Fruit fly (Drosophila melanogaster): ENCODE results near the gene tay.

tay gene

DNA sequence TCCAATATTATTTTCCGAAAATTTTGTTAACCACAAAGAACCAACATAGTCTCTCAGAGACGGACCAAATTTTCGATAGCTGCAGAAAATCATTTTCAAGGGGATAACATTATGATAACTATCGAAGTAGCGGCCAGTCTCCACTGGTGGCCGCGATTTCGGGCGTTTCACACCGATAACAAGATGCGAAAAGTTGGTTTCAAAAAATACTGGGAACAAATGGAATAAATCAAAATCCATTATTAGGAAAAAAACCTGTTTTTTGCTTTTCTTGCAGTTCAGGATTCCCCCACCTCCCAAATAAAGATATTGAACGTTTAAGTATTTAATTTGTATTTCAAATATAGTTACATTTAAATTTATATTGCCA lies at the start of gene tay:
Gene tay, minus strand, starts transcription at position 65 of the 370 bp plus-strand sequence.
- no peak for TF ChIP-seq CG17801 (GFP tag; optimal IDR thresholded peaks at IDR 0.05; ENCODE audit: partially characterized antibody)

DNA sequence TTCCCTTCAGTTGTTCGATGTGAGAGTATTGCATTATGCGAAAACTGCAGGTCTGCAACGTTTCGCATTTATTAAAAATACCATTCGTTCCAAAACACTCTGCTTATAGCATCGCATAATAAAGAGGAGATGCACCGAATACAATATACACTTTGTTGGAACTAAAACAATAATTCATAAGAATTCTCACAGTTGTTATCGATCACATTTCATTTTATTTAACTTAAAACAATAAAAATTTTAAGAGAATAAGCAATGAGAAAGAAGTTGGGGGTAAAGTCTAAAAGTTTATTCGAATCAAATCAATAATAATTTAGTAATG lies 47.1 kb upstream of the tay start:
- no peak for TF ChIP-seq CG17801 (GFP tag; optimal IDR thresholded peaks at IDR 0.05; ENCODE audit: partially characterized antibody)

dm6 chrX:15933504-15934225 lies 46.6 kb upstream of the tay start, which contains the start of gene Ranbp16:
Gene Ranbp16 (minus strand): TSS chrX:15933867.
- no peak for TF ChIP-seq CG17801 (GFP tag; optimal IDR thresholded peaks at IDR 0.05; ENCODE audit: partially characterized antibody)

DNA sequence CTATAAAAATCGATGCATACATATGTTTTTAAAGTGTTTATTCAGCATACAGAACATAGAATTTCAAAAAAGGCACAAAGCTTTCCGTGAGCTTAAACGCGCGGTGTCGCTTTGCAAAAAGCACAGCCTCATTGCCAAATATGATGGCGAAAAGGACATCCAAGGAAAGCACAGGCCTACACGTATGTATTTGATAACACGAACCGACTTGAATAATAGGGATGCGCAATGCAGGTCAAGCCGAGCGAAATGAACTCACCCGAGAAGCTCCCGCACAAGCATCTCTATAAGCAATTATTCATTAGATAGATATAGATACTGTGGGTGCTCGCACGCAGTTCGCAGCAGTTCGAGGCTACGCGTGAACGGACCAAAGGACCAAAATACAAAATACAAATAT lies 37.7 kb upstream of the tay start, which contains the start of gene Lcch3:
Gene Lcch3, plus strand, starts transcription at position 301 of the 400 bp plus-strand sequence.
- no peak for TF ChIP-seq CG17801 (GFP tag; optimal IDR thresholded peaks at IDR 0.05; ENCODE audit: partially characterized antibody)

DNA sequence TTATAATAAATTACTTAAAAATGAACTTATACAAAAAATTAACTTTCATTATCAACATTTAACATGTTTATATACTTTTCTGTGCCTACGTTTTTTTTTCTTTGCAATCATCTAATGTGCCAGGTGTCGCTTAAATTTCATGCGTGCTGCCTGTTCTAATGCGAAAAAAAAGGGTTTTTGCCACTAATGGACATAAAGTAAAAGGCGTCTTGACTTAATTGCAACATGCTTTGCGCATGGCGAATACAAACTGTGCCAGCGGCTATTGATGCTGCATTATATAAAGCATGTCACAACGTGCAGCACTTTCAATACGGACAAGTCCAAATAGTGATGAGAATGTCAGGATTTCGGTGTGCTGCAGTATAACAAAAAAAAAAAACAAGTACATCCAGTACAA lies 34.5 kb upstream of the tay start, which contains the start of gene CG8916:
Gene CG8916, plus strand, starts transcription at position 301 of the 400 bp plus-strand sequence.
- TF ChIP-seq CG17801 (GFP tag; optimal IDR thresholded peaks at IDR 0.05; ENCODE audit: partially characterized antibody), result no peak

DNA sequence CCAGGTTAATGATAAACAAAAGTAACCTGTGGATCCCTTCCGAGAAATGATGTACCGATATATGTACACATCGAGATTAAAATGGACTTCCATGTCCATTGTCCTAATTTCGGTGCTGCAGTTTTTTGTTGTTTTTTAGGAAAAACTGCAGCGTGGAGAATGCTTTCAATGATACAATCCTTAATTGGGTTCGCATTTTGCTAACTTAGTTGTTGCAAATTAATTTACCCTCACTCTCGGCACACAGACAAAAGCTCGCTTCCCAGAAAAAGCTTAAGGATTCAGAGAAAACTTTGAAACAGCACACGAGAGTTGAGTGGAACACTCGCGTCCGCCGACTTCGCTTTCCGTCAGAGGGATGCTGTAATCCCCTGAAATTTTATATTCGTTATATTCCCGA lies 23.5 kb upstream of the tay start, which contains the start of gene Lrp4:
Gene Lrp4, plus strand, starts transcription at position 301 of the 400 bp plus-strand sequence.
- TF ChIP-seq CG17801 (GFP tag; optimal IDR thresholded peaks at IDR 0.05; ENCODE audit: partially characterized antibody), result no peak

- TF ChIP-seq CG17801 (GFP tag; optimal IDR thresholded peaks at IDR 0.05; ENCODE audit: partially characterized antibody), result no peak
These were observed 22.6 kb upstream of the tay start, which contains the start of gene CycD for dm6 chrX:15909564-15910284. Gene CycD (minus strand): TSS chrX:15909676.

dm6 chrX:15893732-15894264 lies 6.7 kb upstream of the tay start:
- TF ChIP-seq CG17801 (GFP tag; optimal IDR thresholded peaks at IDR 0.05; ENCODE audit: partially characterized antibody), result no peak

- peak; percentile 32 for TF ChIP-seq CG17801 (GFP tag; optimal IDR thresholded peaks at IDR 0.05; ENCODE audit: partially characterized antibody)
These were observed 4.7 kb upstream of the tay start, which contains the start of gene shi for dm6 chrX:15891606-15892345. Gene shi (plus strand): TSS chrX:15892116.

dm6 chrX:15889780-15890608 lies 2.9 kb upstream of the tay start, which contains the start of the genes MSBP and CG15916:
Gene MSBP (minus strand): TSS chrX:15890109.
Gene CG15916 (plus strand): TSS chrX:15890589.
- peak; percentile 8 for TF ChIP-seq CG17801 (GFP tag; optimal IDR thresholded peaks at IDR 0.05; ENCODE audit: partially characterized antibody)

DNA sequence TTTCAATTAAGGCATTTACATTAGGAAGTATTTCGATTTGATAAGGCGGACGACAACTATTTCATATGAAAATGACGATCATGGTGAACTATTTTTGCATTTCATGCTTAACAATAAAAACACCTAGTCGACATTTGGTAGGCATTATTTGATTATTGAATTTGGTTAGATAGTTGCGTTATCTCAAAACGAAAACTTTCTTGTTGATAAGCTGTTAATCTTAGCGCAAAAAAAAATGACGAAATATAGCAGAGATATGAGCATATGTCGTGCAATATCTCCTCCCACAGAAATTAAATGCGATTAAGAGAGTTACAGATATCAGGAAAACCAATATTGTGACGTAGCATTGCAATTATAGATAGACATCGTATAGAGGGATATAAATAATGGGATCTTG lies 1.7 kb upstream of the tay start:
- no peak for TF ChIP-seq CG17801 (GFP tag; optimal IDR thresholded peaks at IDR 0.05; ENCODE audit: partially characterized antibody)

dm6 chrX:15886411-15887246 lies 482 bp downstream of the tay start:
- peak; percentile 98 for TF ChIP-seq CG17801 (GFP tag; optimal IDR thresholded peaks at IDR 0.05; ENCODE audit: partially characterized antibody)

DNA sequence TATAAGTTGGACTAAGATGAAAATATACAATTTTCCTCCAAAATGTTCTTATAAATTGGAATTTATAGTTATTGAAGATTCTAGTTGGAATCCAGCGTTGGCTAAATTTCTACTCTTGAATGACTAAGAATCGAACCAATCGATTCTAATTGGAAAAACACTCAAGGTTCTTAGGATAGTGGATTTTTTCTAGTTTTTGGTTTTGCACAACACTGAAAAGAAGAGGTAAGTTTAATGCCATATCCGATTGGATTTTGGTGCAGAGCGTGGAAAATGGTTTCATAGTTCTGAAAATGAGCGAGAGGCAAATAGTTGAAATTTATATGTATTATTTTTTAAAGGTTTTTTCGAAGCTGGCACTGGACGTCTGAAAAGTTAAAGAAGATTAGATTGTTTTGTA lies 11.5 kb downstream of the tay start:
- no peak for TF ChIP-seq CG17801 (GFP tag; optimal IDR thresholded peaks at IDR 0.05; ENCODE audit: partially characterized antibody)

All from ovary, adult (tissue).